Worm (Caenorhabditis elegans): ENCODE data around the gene K10H10.6.

ce11 chrII:14506245-14506644, 3.1 kb downstream of the K10H10.6 start, which contains the start of gene K10H10.12:
- TF ChIP-seq ref-1 (GFP tag; conservative IDR thresholded peaks at IDR 0.05) (no peak), T22C8.4 (GFP tag; IDR thresholded peaks at IDR 0.05) (no peak), tab-1 (GFP tag; IDR thresholded peaks at IDR 0.05) (no peak), ztf-23 (GFP tag; IDR thresholded peaks at IDR 0.05) (no peak)

Measured in whole organism, midembryonic.